Fruit fly (Drosophila melanogaster): ENCODE measurements around the gene CG43446.

dm6 chr3R:21019073-21019472 is 31.3 kb upstream of the CG43446 start:
- TF ChIP-seq GATAd (GFP tag; optimal IDR thresholded peaks at IDR 0.05) (no peak), Dfd (GFP tag; optimal IDR thresholded peaks at IDR 0.05) (no peak), usp (GFP tag; optimal IDR thresholded peaks at IDR 0.05) (no peak)

Data from whole organism, wandering third instar larva.